Fruit fly (Drosophila melanogaster): ENCODE data around the gene Strip.

DNA sequence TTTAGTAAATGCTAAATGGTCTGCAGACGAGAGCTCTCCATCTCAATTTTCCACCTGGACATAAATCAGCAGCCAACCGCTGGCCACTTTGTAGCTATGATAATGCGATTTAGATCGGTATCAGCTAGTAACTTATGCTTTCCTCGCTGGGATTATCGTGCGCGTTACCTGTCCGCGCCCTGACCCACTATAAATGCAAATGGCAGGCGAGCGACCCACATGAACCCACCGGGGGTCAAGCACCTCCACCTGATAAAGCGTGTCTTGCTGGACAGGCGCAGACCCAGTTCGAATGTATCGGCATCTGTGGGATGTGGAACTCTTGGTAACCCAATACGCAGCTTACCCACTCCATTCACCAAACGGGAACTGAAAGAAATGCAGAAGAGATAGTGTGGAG lies 24.6 kb upstream of the Strip start:
- no peak for TF ChIP-seq psq (optimal IDR thresholded peaks at IDR 0.05)
- TF ChIP-seq EcR (GFP tag; optimal IDR thresholded peaks at IDR 0.05), result no peak

All from whole organism.